Worm (Caenorhabditis elegans): ENCODE data around the gene smap-1.
A peak's percentile ranks its signal among the peaks of the same experiment; 100 is the strongest.
"Not testable (repeated sequence)": the region's sequence is repeated elsewhere in the genome, so short reads cannot be mapped to it uniquely, and the experiment has no call there.

Gene smap-1

DNA sequence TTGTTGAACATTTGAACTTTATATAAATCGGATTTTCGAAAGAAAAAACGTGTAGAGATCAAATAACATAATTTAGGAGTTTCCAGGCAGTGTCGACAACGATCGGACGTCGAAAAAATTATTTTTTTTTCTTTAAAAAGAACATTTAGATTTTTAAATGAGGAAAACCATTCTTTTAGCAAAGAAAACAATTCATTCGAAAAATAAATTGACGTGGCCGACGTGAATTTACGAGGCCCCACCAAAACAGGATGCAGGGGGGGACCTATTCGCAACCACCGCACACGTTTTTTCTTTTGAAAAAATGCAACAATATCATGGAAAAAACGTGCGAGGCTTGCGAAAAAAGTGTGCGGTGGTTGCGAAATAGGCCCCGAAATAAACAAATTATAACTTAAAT, 10.5 kb upstream of the smap-1 start, which contains the start of gene enu-3.6:
Gene enu-3.6 (plus strand): TSS at position 392 of the 400 bp plus-strand sequence.
- TF ChIP-seq T26A8.4 (GFP tag; IDR thresholded peaks at IDR 0.05) = 0 out of 2 replicates have a peak, but pooled peaks have one; percentile 21
- TF ChIP-seq lin-38 (GFP tag; IDR thresholded peaks at IDR 0.05) = peak; percentile 63
- TF ChIP-seq F49E8.2 (tag; optimal IDR thresholded peaks at IDR 0.05; ENCODE audit: borderline replicate concordance) = peak; percentile 7
- TF ChIP-seq egl-43 (GFP tag; IDR thresholded peaks at IDR 0.05) = 0 out of 2 replicates have a peak, but pooled peaks have one; percentile 40
- 0 out of 2 replicates have a peak, but pooled peaks have one; percentile 62 for TF ChIP-seq arid-1 (GFP tag; conservative IDR thresholded peaks at IDR 0.05)
- TF ChIP-seq snpc-1.2 (GFP tag; IDR thresholded peaks at IDR 0.05) = 0 out of 2 replicates have a peak, but pooled peaks have one; percentile 17
- TF ChIP-seq pha-4 (GFP tag; IDR thresholded peaks at IDR 0.05) = peak; percentile 52; the same call in 1 of the 2 replicates
- not testable (repeated sequence) for TF ChIP-seq pha-4 (tag; optimal IDR thresholded peaks at IDR 0.05)

DNA sequence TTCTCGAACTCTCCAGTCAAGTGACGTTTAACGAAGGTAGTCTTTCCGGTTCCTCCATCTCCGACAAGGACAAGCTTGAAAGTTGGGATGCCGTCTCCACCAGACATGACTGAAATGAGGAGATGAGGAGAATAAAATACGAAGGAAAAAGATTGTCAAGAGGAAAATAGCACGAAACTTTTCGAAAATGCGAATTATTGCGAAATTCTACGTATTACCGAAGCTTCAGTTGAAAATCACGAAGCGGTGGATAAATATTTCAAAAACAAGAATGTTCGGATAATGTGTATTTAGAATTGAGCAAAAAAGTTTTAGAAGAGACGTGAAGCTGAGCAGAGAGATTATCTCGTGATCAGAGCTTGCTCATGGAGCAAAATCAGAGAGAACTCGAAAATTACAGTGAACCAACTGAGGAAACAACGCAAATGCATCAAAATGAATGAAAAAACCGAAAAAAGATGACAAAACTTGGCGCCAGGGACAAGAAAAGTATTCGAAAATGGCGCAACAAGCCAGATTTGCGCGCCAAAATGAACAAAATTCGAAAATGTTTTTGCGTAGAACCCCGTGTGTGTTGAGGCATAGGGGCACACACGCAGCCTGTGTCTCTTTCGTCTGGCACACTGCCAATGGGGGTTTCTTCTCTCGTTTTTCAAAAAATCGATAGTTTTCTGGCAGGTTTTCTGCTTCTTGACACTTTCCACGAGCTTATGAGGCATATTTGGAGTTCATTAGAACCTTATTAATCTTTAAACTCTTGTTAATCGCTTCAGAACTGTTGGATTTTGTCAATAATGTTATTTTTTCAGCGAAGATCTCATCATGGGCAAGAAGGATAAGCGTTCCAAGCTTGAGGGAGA, 8.3 kb upstream of the smap-1 start, which contains the start of the genes ran-1 and dkc-1:
Gene ran-1 (minus strand): TSS at position 109 of the 860 bp plus-strand sequence.
Gene dkc-1 (plus strand): TSS at position 810 of the 860 bp plus-strand sequence.
- TF ChIP-seq jun-1 (tag; optimal IDR thresholded peaks at IDR 0.05) (no peak), lin-29 (GFP tag; IDR thresholded peaks at IDR 0.05) (no peak), nhr-41 (GFP tag; IDR thresholded peaks at IDR 0.05) (no peak), mdl-1 (tag; optimal IDR thresholded peaks at IDR 0.05) (peak in 1 of 2 experiments; percentile 45), nhr-25 (tag; optimal IDR thresholded peaks at IDR 0.05; ENCODE audit: borderline replicate concordance, insufficient read depth) (peak; percentile 13), madf-5 (GFP tag; IDR thresholded peaks at IDR 0.05) (no peak), nhr-237 (tag; optimal IDR thresholded peaks at IDR 0.05) (no peak), lin-39 (tag; optimal IDR thresholded peaks at IDR 0.05) (no peak), nhr-6 (tag; optimal IDR thresholded peaks at IDR 0.05) (peak; percentile 33), sdz-12 (GFP tag; optimal IDR thresholded peaks at IDR 0.05) (no peak), aha-1 (tag) (peak; percentile 98), F26F4.8 (GFP tag; conservative IDR thresholded peaks at IDR 0.05) (no peak), nhr-42 (GFP tag; IDR thresholded peaks at IDR 0.05) (no peak), nhr-77 (tag; optimal IDR thresholded peaks at IDR 0.05) (no peak), egl-43 (GFP tag; IDR thresholded peaks at IDR 0.05) (no peak), dpl-1 (GFP tag; optimal IDR thresholded peaks at IDR 0.05) (peak; percentile 87), zfp-3 (GFP tag; conservative IDR thresholded peaks at IDR 0.05) (no peak), mep-1 (tag; optimal IDR thresholded peaks at IDR 0.05) (peak; percentile 79), T26A8.4 (GFP tag; IDR thresholded peaks at IDR 0.05) (no peak; the same call in 1 of the 2 replicates), ceh-44 (GFP tag; IDR thresholded peaks at IDR 0.05) (0 out of 2 replicates have a peak, but pooled peaks have one; percentile 49), mes-2 (tag; optimal IDR thresholded peaks at IDR 0.05; ENCODE audit: poor library complexity, severe bottlenecking) (peak; percentile 84), nhr-111 (GFP tag; optimal IDR thresholded peaks at IDR 0.05) (no peak), hlh-11 (tag; optimal IDR thresholded peaks at IDR 0.05) (peak; percentile 58), daf-16 (GFP tag; optimal IDR thresholded peaks at IDR 0.05) (no peak), daf-16 (tag; optimal IDR thresholded peaks at IDR 0.05) (peak; percentile 46), dmd-6 (GFP tag; IDR thresholded peaks at IDR 0.05) (peak; percentile 58), unc-39 (tag; optimal IDR thresholded peaks at IDR 0.05) (no peak), nhr-11 (tag; optimal IDR thresholded peaks at IDR 0.05) (peak; percentile 68), nhr-28 (tag; optimal IDR thresholded peaks at IDR 0.05) (peak; percentile 54), D1046.2 (GFP tag; IDR thresholded peaks at IDR 0.05) (no peak; the same call in 1 of the 2 replicates), php-3 (GFP tag; IDR thresholded peaks at IDR 0.05) (no peak), hif-1 (tag; optimal IDR thresholded peaks at IDR 0.05) (peak in 1 of 2 experiments; percentile 54), daf-8 (GFP tag; IDR thresholded peaks at IDR 0.05) (no peak), ztf-7 (tag; optimal IDR thresholded peaks at IDR 0.05) (no peak), nhr-48 (tag; optimal IDR thresholded peaks at IDR 0.05) (peak; percentile 12), pha-4 (GFP tag; IDR thresholded peaks at IDR 0.05) (no peak), pha-4 (tag; optimal IDR thresholded peaks at IDR 0.05) (peak; percentile 25), spr-3 (GFP tag; optimal IDR thresholded peaks at IDR 0.05) (no peak), nhr-102 (tag; optimal IDR thresholded peaks at IDR 0.05) (peak; percentile 12), hmg-1.1 (GFP tag; IDR thresholded peaks at IDR 0.05) (peak; percentile 79), duxl-1 (tag; optimal IDR thresholded peaks at IDR 0.05; ENCODE audit: poor library complexity) (no peak), mxl-2 (GFP tag; conservative IDR thresholded peaks at IDR 0.05) (no peak)

Data from whole organism, L4 larva.